Comparison of ENCODE assay signal across 7 worm cellular contexts in the genomic region with DNA sequence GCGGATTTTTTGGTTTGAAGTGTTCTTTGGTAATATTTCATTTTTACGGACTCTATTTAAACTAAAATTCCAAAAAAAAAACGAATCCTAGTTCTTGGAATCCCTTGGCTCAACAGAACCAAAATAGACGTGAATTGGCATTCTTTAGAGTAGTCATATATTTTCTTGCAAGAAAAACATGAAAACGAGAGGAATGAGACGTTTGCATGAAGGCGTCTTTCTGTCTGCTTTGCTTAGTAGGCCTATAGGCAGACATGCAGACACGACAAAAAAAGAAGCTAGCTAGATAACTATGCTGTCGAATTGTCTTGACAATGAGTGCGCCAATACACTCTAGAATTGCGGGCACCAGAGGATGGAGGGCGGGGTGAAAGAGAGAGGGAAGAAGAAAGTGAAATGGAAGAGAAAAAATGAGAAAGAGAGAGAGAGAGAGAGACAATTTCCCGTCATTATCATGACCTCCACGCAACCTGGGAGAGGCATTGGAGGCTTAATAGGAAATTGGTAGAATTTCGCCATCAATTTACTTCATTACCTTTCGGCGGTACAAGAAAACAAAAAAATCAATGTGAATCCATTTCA.
TF ChIP-seq lines count a peak whose summit lies in the region.

No protein-coding gene starts in this region.

TF ChIP-seq in whole organism, L1 larva, 84 proteins besides CTCF, POLR2A, EP300 and RAD21 (continues in another document):
- no peak for TF ChIP-seq mdl-1 (tag; optimal IDR thresholded peaks at IDR 0.05; lab: Kevin White, UChicago)
- TF ChIP-seq unc-62 (GFP tag; optimal IDR thresholded peaks at IDR 0.05; lab: Kevin White, UChicago) = no peak
- peak; percentile 96 for TF ChIP-seq blmp-1 (tag; optimal IDR thresholded peaks at IDR 0.05; lab: Kevin White, UChicago)
- TF ChIP-seq Y116A8C.19 (tag; optimal IDR thresholded peaks at IDR 0.05; lab: Kevin White, UChicago; ENCODE audit: borderline replicate concordance) = no peak
- TF ChIP-seq nhr-19 (GFP tag; conservative IDR thresholded peaks at IDR 0.05; lab: Robert Waterston, UW) = no peak
- no peak for TF ChIP-seq lin-35 (GFP tag; optimal IDR thresholded peaks at IDR 0.05; lab: Kevin White, UChicago)
- TF ChIP-seq C34B4.2 (tag; optimal IDR thresholded peaks at IDR 0.05; lab: Kevin White, UChicago) = no peak
- TF ChIP-seq elt-2 (tag; optimal IDR thresholded peaks at IDR 0.05; lab: Kevin White, UChicago) = no peak
- no peak for TF ChIP-seq egl-13 (tag; optimal IDR thresholded peaks at IDR 0.05; lab: Kevin White, UChicago)
- TF ChIP-seq fkh-4 (tag; optimal IDR thresholded peaks at IDR 0.05; lab: Kevin White, UChicago; ENCODE audit: borderline replicate concordance) = no peak
- TF ChIP-seq ets-5 (GFP tag; IDR thresholded peaks at IDR 0.05; lab: Robert Waterston, UW) = no peak
- peak; percentile 25 for TF ChIP-seq snu-23 (GFP tag; optimal IDR thresholded peaks at IDR 0.05; lab: Kevin White, UChicago)

TF ChIP-seq in whole organism, L2 larva, 48 proteins besides CTCF, POLR2A, EP300 and RAD21 (continues in another document):
- TF ChIP-seq nhr-11 (tag; optimal IDR thresholded peaks at IDR 0.05; lab: Kevin White, UChicago) (no peak), skn-1 (tag; optimal IDR thresholded peaks at IDR 0.05; lab: Kevin White, UChicago) (no peak), nhr-10 (tag; optimal IDR thresholded peaks at IDR 0.05; lab: Kevin White, UChicago) (no peak), ama-1 (optimal IDR thresholded peaks at IDR 0.05; lab: Kevin White, UChicago) (no peak), nhr-21 (tag; optimal IDR thresholded peaks at IDR 0.05; lab: Kevin White, UChicago) (no peak), sem-4 (tag; optimal IDR thresholded peaks at IDR 0.05; lab: Kevin White, UChicago) (peak; percentile 58), C34F6.9 (tag; optimal IDR thresholded peaks at IDR 0.05; lab: Kevin White, UChicago) (no peak), ceh-82 (tag; optimal IDR thresholded peaks at IDR 0.05; lab: Kevin White, UChicago) (no peak), unc-55 (GFP tag; optimal IDR thresholded peaks at IDR 0.05; lab: Kevin White, UChicago) (peak; percentile 59), ZK546.5 (tag; optimal IDR thresholded peaks at IDR 0.05; lab: Kevin White, UChicago) (no peak), elt-3 (tag; optimal IDR thresholded peaks at IDR 0.05; lab: Kevin White, UChicago) (no peak), ceh-16 (tag; optimal IDR thresholded peaks at IDR 0.05; lab: Kevin White, UChicago) (no peak), elt-1 (tag; optimal IDR thresholded peaks at IDR 0.05; lab: Kevin White, UChicago) (no peak)

TF ChIP-seq in whole organism, L3 larva, 47 proteins besides CTCF, POLR2A, EP300 and RAD21 (continues in another document):
- TF ChIP-seq nhr-12 (tag; optimal IDR thresholded peaks at IDR 0.05; lab: Kevin White, UChicago) = no peak
- TF ChIP-seq ceh-28 (tag; optimal IDR thresholded peaks at IDR 0.05; lab: Kevin White, UChicago) = no peak
- TF ChIP-seq egl-5 (tag; optimal IDR thresholded peaks at IDR 0.05; lab: Kevin White, UChicago) = no peak
- TF ChIP-seq nhr-76 (tag; optimal IDR thresholded peaks at IDR 0.05; lab: Kevin White, UChicago) = no peak
- no peak for TF ChIP-seq mml-1 (tag; optimal IDR thresholded peaks at IDR 0.05; lab: Kevin White, UChicago)
- TF ChIP-seq R02D3.7 (tag; optimal IDR thresholded peaks at IDR 0.05; lab: Kevin White, UChicago) = no peak
- TF ChIP-seq nhr-43 (tag; optimal IDR thresholded peaks at IDR 0.05; lab: Kevin White, UChicago; ENCODE audit: poor library complexity, severe bottlenecking) = no peak
- no peak for TF ChIP-seq fkh-10 (GFP tag; optimal IDR thresholded peaks at IDR 0.05; lab: Kevin White, UChicago)
- no peak for TF ChIP-seq fkh-2 (tag; optimal IDR thresholded peaks at IDR 0.05; lab: Kevin White, UChicago)
- TF ChIP-seq ceh-82 (tag; optimal IDR thresholded peaks at IDR 0.05; lab: Kevin White, UChicago) = no peak
- TF ChIP-seq nfya-1 (tag; optimal IDR thresholded peaks at IDR 0.05; lab: Kevin White, UChicago; ENCODE audit: insufficient read depth) = peak; percentile 43
- TF ChIP-seq zag-1 (tag; optimal IDR thresholded peaks at IDR 0.05; lab: Kevin White, UChicago) = no peak
- peak; percentile 24 for TF ChIP-seq nhr-23 (tag; optimal IDR thresholded peaks at IDR 0.05; lab: Kevin White, UChicago)

TF ChIP-seq in whole organism, L4 larva, 104 proteins besides CTCF, POLR2A, EP300 and RAD21:
- TF ChIP-seq tra-1 (GFP tag; IDR thresholded peaks at IDR 0.05; lab: Robert Waterston, UW) (no peak), fos-1 (tag; optimal IDR thresholded peaks at IDR 0.05; lab: Kevin White, UChicago) (no peak), aha-1 (tag; lab: Kevin White, UChicago) (peak; percentile 85), nhr-42 (GFP tag; IDR thresholded peaks at IDR 0.05; lab: Robert Waterston, UW) (no peak), mdl-1 (tag; optimal IDR thresholded peaks at IDR 0.05; lab: Kevin White, UChicago) (peak in 1 of 2 experiments; percentile 2), ceh-28 (tag; optimal IDR thresholded peaks at IDR 0.05; lab: Kevin White, UChicago) (no peak), unc-62 (GFP tag; optimal IDR thresholded peaks at IDR 0.05 in 1 of 2; lab: Kevin White, UChicago) (peak in 1 of 2 experiments; percentile 98), unc-62 (tag; optimal IDR thresholded peaks at IDR 0.05; lab: Kevin White, UChicago) (no peak), nhr-25 (tag; optimal IDR thresholded peaks at IDR 0.05; lab: Kevin White, UChicago; ENCODE audit: borderline replicate concordance, insufficient read depth) (peak; percentile 83), hmg-1.1 (GFP tag; IDR thresholded peaks at IDR 0.05; lab: Robert Waterston, UW) (0 out of 2 replicates have a peak, but pooled peaks have one; percentile 40), R02D3.7 (tag; optimal IDR thresholded peaks at IDR 0.05; lab: Kevin White, UChicago) (no peak)

TF ChIP-seq in whole organism, late embryonic, 69 proteins besides CTCF, POLR2A, EP300 and RAD21:
- TF ChIP-seq nfya-1 (tag; optimal IDR thresholded peaks at IDR 0.05; lab: Kevin White, UChicago) (peak; percentile 3), nhr-232 (tag; optimal IDR thresholded peaks at IDR 0.05; lab: Kevin White, UChicago) (no peak), ceh-31 (tag; optimal IDR thresholded peaks at IDR 0.05; lab: Kevin White, UChicago) (peak; percentile 40)

TF ChIP-seq in whole organism, midembryonic, 9 proteins besides CTCF, POLR2A, EP300 and RAD21:
- TF ChIP-seq ztf-29 (GFP tag; IDR thresholded peaks at IDR 0.05; lab: Robert Waterston, UW) (no peak), klf-2 (GFP tag; conservative IDR thresholded peaks at IDR 0.05; lab: Robert Waterston, UW) (no peak), ref-1 (GFP tag; conservative IDR thresholded peaks at IDR 0.05; lab: Robert Waterston, UW) (no peak), flt-1 (GFP tag; IDR thresholded peaks at IDR 0.05; lab: Robert Waterston, UW) (peak; percentile 53; the same call in 1 of the 2 replicates), tab-1 (GFP tag; IDR thresholded peaks at IDR 0.05; lab: Robert Waterston, UW) (no peak)

TF ChIP-seq in whole organism, mixed stage, embryonic, 35 proteins besides CTCF, POLR2A, EP300 and RAD21:
- TF ChIP-seq blmp-1 (tag; optimal IDR thresholded peaks at IDR 0.05; lab: Kevin White, UChicago) = peak; percentile 68
- TF ChIP-seq elt-1 (tag; optimal IDR thresholded peaks at IDR 0.05; lab: Kevin White, UChicago; ENCODE audit: borderline replicate concordance, insufficient read depth) = no peak
TF ChIP-seq in whole organism, mixed stage, embryonic: peak in this region for 1.

Comparison
In these comparisons a context has a peak if more than half of its experiments do, and no peak if none do; other contexts are left out.
1. Of the 29 proteins assayed by ChIP-seq in both whole organism, L4 larva and whole organism, L1 larva: peak only in whole organism, L4 larva: aha-1; only in whole organism, L1 larva: ceh-82 and jun-1; in both: none; in neither: 23; mixed calls (peak in some experiments, not most) for 3.